Fruit fly (Drosophila melanogaster): ENCODE results near the gene moi.
A peak's percentile ranks its signal among the peaks of the same experiment; 100 is the strongest.

dm6 chr3R:18242089-18242955, 13.0 kb upstream of the moi start, which contains the start of the genes CG7156 and 14-3-3epsilon:
- TF ChIP-seq CG13204 (GFP tag; optimal IDR thresholded peaks at IDR 0.05) (no peak), CG34367 (tag; optimal IDR thresholded peaks at IDR 0.05) (peak; percentile 9), EcR (GFP tag; optimal IDR thresholded peaks at IDR 0.05) (peak; percentile 15), fd96Ca (GFP tag; IDR thresholded peaks at IDR 0.05) (no peak), CG12605 (GFP tag; IDR thresholded peaks at IDR 0.05) (no peak), D1 (tag; optimal IDR thresholded peaks at IDR 0.05) (no peak), Snoo (tag; optimal IDR thresholded peaks at IDR 0.05) (peak; percentile 34), gl (tag; optimal IDR thresholded peaks at IDR 0.05) (no peak), CG14655 (GFP tag; optimal IDR thresholded peaks at IDR 0.05) (no peak)

Data from whole organism, pupa.